Worm (Caenorhabditis elegans) whole organism, L4 larva: ENCODE measurements around the gene dph-1.
"Not testable (repeated sequence)": the region's sequence is repeated elsewhere in the genome, so short reads cannot be mapped to it uniquely, and the experiment has no call there.

Experiments used
- F26F4.8 ChIP-seq: fragments of 200-800 bp; sonication (Bioruptor generic); conservative IDR thresholded peaks from 2 replicates; pipeline ENCODE4 v1.3.6; 2022; ENCODE audit warnings: missing genetic modification characterization, missing compliant biosample characterization
- F49E8.2 ChIP-seq: sonication (generic microtip); optimal IDR thresholded peaks from 2 replicates; lab custom pipeline; 2016; ENCODE audit warnings: missing compliant biosample characterization, mild to moderate bottlenecking, missing genetic modification characterization, borderline replicate concordance
- T20F7.1 ChIP-seq: fragments of 200-800 bp; sonication (Bioruptor generic); optimal IDR thresholded peaks from 2 replicates; lab custom pipeline; 2018; ENCODE audit warnings: mild to moderate bottlenecking, missing genetic modification characterization, missing compliant biosample characterization
- T26A8.4 ChIP-seq: fragments of 200-800 bp; sonication (Bioruptor generic); IDR thresholded peaks from 2 replicates; pipeline ENCODE4 v1.3.6; 2022; ENCODE audit warnings: missing genetic modification characterization, missing compliant biosample characterization
- Y48G9A.11 ChIP-seq: fragments of 200-800 bp; sonication (Bioruptor generic); IDR thresholded peaks from 2 replicates; pipeline ENCODE4 v1.3.6; 2022; ENCODE audit warnings: missing genetic modification reagents, missing genetic modification characterization, missing compliant biosample characterization
- Y75B8A.6 ChIP-seq: fragments of 200-800 bp; sonication (Bioruptor generic); IDR thresholded peaks from 2 replicates; pipeline ENCODE4 v1.3.6; 2022; ENCODE audit warnings: missing genetic modification reagents, missing genetic modification characterization, missing compliant biosample characterization
- aha-1 ChIP-seq: fragments of 150-350 bp; peaks from one replicate; lab custom pipeline; 2014; ENCODE audit warnings: missing biosample characterization, missing genetic modification characterization
- arid-1 ChIP-seq: fragments of 200-800 bp; sonication (Bioruptor generic); conservative IDR thresholded peaks from 2 replicates; pipeline ENCODE4 v1.3.6; 2022; ENCODE audit warnings: missing genetic modification reagents, missing genetic modification characterization, missing compliant biosample characterization
- ceh-44 ChIP-seq: fragments of 200-800 bp; sonication (Bioruptor generic); IDR thresholded peaks from 2 replicates; pipeline ENCODE4 v1.3.6; 2022; ENCODE audit warnings: missing genetic modification reagents, missing genetic modification characterization, missing compliant biosample characterization
- ctbp-1 ChIP-seq: fragments of 200-800 bp; sonication (Bioruptor generic); IDR thresholded peaks from 2 replicates; pipeline ENCODE4 v1.3.6; 2022; ENCODE audit warnings: missing genetic modification reagents, missing genetic modification characterization, missing compliant biosample characterization
- daf-8 ChIP-seq: fragments of 200-800 bp; sonication (Bioruptor generic); IDR thresholded peaks from 2 replicates; pipeline ENCODE4 v1.3.6; 2022; ENCODE audit warnings: missing genetic modification characterization, missing compliant biosample characterization
- dmd-6 ChIP-seq: fragments of 200-800 bp; sonication (Bioruptor generic); IDR thresholded peaks from 2 replicates; pipeline ENCODE4 v1.3.6; 2022; ENCODE audit warnings: missing genetic modification reagents, missing genetic modification characterization, missing compliant biosample characterization
- dmd-9 ChIP-seq: fragments of 200-800 bp; sonication (Bioruptor generic); IDR thresholded peaks from 2 replicates; pipeline ENCODE4 v1.3.6; 2022; ENCODE audit warnings: missing genetic modification reagents, missing genetic modification characterization, missing compliant biosample characterization
- duxl-1 ChIP-seq: sonication (generic microtip); optimal IDR thresholded peaks from 2 replicates; lab custom pipeline; 2016; ENCODE audit warnings: mild to moderate bottlenecking, missing genetic modification characterization, moderate library complexity, missing compliant biosample characterization; ENCODE audit not compliant: poor library complexity
- hmg-1.1 ChIP-seq: fragments of 200-800 bp; sonication (Bioruptor generic); IDR thresholded peaks from 2 replicates; pipeline ENCODE4 v1.3.6; 2022; ENCODE audit warnings: missing genetic modification reagents, missing genetic modification characterization, missing compliant biosample characterization
- lin-1 ChIP-seq: fragments of 200-800 bp; sonication (Bioruptor generic); IDR thresholded peaks from 2 replicates; pipeline ENCODE4 v1.3.6; 2022; ENCODE audit warnings: missing genetic modification reagents, missing genetic modification characterization, missing compliant biosample characterization
- lin-29 ChIP-seq: fragments of 200-800 bp; sonication (Bioruptor generic); IDR thresholded peaks from 2 replicates; pipeline ENCODE4 v1.3.6; 2022; ENCODE audit warnings: missing genetic modification reagents, missing genetic modification characterization, missing compliant biosample characterization
- lin-38 ChIP-seq: fragments of 200-800 bp; sonication (Bioruptor generic); IDR thresholded peaks from 2 replicates; pipeline ENCODE4 v1.3.6; 2022; ENCODE audit warnings: missing genetic modification reagents, missing genetic modification characterization, missing compliant biosample characterization
- lsy-2 ChIP-seq, 2 experiments: fragments of 150-350 bp in 1 of 2; sonication (generic microtip) in 1 of 2; optimal IDR thresholded peaks; 2 replicates each; lab custom pipeline; 2014 to 2017; ENCODE audit warnings: missing biosample characterization in 2 of 2, missing genetic modification characterization in 2 of 2
- mdl-1 ChIP-seq, 2 experiments: fragments of 150-350 bp in 1 of 2; sonication (generic microtip) in 1 of 2; optimal IDR thresholded peaks; 2 replicates each; lab custom pipeline; 2014 to 2017; ENCODE audit warnings: missing biosample characterization in 2 of 2, missing genetic modification characterization in 2 of 2
- mdt-29 ChIP-seq: fragments of 200-800 bp; sonication (Bioruptor generic); IDR thresholded peaks from 2 replicates; pipeline ENCODE4 v1.3.6; 2022; ENCODE audit warnings: missing genetic modification reagents, missing genetic modification characterization, missing compliant biosample characterization
- mxl-2 ChIP-seq: fragments of 200-800 bp; sonication (Bioruptor generic); conservative IDR thresholded peaks from 2 replicates; pipeline ENCODE4 v1.3.6; 2022; ENCODE audit warnings: missing genetic modification reagents, missing genetic modification characterization, missing compliant biosample characterization
- nhr-10 ChIP-seq: fragments of 150-350 bp; optimal IDR thresholded peaks from 2 replicates; lab custom pipeline; 2014; ENCODE audit warnings: missing biosample characterization, missing genetic modification characterization
- nhr-111 ChIP-seq: fragments of 200-800 bp; sonication (Bioruptor generic); optimal IDR thresholded peaks from 2 replicates; lab custom pipeline; 2018; ENCODE audit warnings: mild to moderate bottlenecking, missing genetic modification characterization, missing compliant biosample characterization
- nhr-25 ChIP-seq: sonication (generic microtip); optimal IDR thresholded peaks from 2 replicates; lab custom pipeline; 2017; ENCODE audit warnings: missing genetic modification characterization, mild to moderate bottlenecking, missing compliant biosample characterization, antibody characterized with exemption, moderate library complexity, borderline replicate concordance; ENCODE audit not compliant: insufficient read depth
- nhr-42 ChIP-seq: fragments of 200-800 bp; sonication (Bioruptor generic); IDR thresholded peaks from 2 replicates; pipeline ENCODE4 v1.3.6; 2022; ENCODE audit warnings: missing genetic modification characterization, missing compliant biosample characterization
- pha-4 ChIP-seq, 2 experiments: fragments of 150-350 bp in 1 of 2; fragments of 200-800 bp in 1 of 2; sonication (Bioruptor generic) in 1 of 2; IDR thresholded peaks in 1 of 2; optimal IDR thresholded peaks in 1 of 2; 2 replicates each; pipeline versions ENCODE4 v1.3.6 to Lab custom; 2014 to 2022; ENCODE audit warnings: missing genetic modification characterization in 2 of 2, missing genetic modification reagents in 2 of 2, missing biosample characterization in 1 of 2, missing compliant biosample characterization in 1 of 2
- php-3 ChIP-seq: fragments of 200-800 bp; sonication (Bioruptor generic); IDR thresholded peaks from 2 replicates; pipeline ENCODE4 v1.3.6; 2022; ENCODE audit warnings: missing genetic modification reagents, missing genetic modification characterization, missing compliant biosample characterization
- rbr-2 ChIP-seq: sonication (generic microtip); optimal IDR thresholded peaks from 2 replicates; lab custom pipeline; 2016; ENCODE audit warnings: missing genotype, missing genetic modification characterization, missing compliant biosample characterization
- set-16 ChIP-seq: fragments of 200-800 bp; sonication (Bioruptor generic); IDR thresholded peaks from 2 replicates; pipeline ENCODE4 v1.3.6; 2022; ENCODE audit warnings: missing genetic modification reagents, missing genetic modification characterization, missing compliant biosample characterization
- snpc-1.2 ChIP-seq: fragments of 200-800 bp; sonication (Bioruptor generic); IDR thresholded peaks from 2 replicates; pipeline ENCODE4 v1.3.6; 2022; ENCODE audit warnings: missing genetic modification reagents, missing genetic modification characterization, missing compliant biosample characterization
- snpc-4 ChIP-seq: fragments of 150-350 bp; optimal IDR thresholded peaks from 2 replicates; lab custom pipeline; 2014; ENCODE audit warnings: missing biosample characterization, missing genetic modification characterization
- tag-97 ChIP-seq: fragments of 200-800 bp; sonication (Bioruptor generic); IDR thresholded peaks from 2 replicates; pipeline ENCODE4 v1.3.6; 2022; ENCODE audit warnings: missing genetic modification characterization, missing compliant biosample characterization
- tra-1 ChIP-seq: fragments of 200-800 bp; sonication (Bioruptor generic); IDR thresholded peaks from 2 replicates; pipeline ENCODE4 v1.3.6; 2022; ENCODE audit warnings: missing genetic modification reagents, missing genetic modification characterization, missing compliant biosample characterization
- vab-7 ChIP-seq: fragments of 200-800 bp; sonication (Bioruptor generic); IDR thresholded peaks from 2 replicates; pipeline ENCODE4 v1.3.6; 2022; ENCODE audit warnings: missing genetic modification reagents, missing genetic modification characterization, missing compliant biosample characterization
- zfp-3 ChIP-seq: fragments of 200-800 bp; sonication (Bioruptor generic); conservative IDR thresholded peaks from 2 replicates; pipeline ENCODE4 v1.3.6; 2022; ENCODE audit warnings: missing genetic modification reagents, missing genetic modification characterization, missing compliant biosample characterization
- zip-2 ChIP-seq: fragments of 150-350 bp; optimal IDR thresholded peaks from 2 replicates; lab custom pipeline; 2014; ENCODE audit warnings: missing biosample characterization, missing genetic modification characterization
- ztf-7 ChIP-seq: fragments of 150-350 bp; optimal IDR thresholded peaks from 2 replicates; lab custom pipeline; 2014; ENCODE audit warnings: missing biosample characterization, missing genetic modification characterization

The dph-1 gene

ce11 chrIII:3695398-3695797, 11.3 kb upstream of the dph-1 start:
- peak; percentile 73 for TF ChIP-seq tra-1 (GFP tag; lab: Robert Waterston, UW)
- TF ChIP-seq zfp-3 (GFP tag; lab: Robert Waterston, UW) = peak; percentile 64; the same call in 1 of the 2 replicates
- peak; percentile 69; the same call in 1 of the 2 replicates for TF ChIP-seq lin-29 (GFP tag; lab: Robert Waterston, UW)
- peak; percentile 65; the same call in 1 of the 2 replicates for TF ChIP-seq mxl-2 (GFP tag; lab: Robert Waterston, UW)
- TF ChIP-seq nhr-42 (GFP tag; lab: Robert Waterston, UW) = peak; percentile 70; the same call in 1 of the 2 replicates
- TF ChIP-seq mdt-29 (GFP tag; lab: Robert Waterston, UW) = 0 out of 2 replicates have a peak, but pooled peaks have one; percentile 46
- peak; percentile 88 for TF ChIP-seq hmg-1.1 (GFP tag; lab: Robert Waterston, UW)
- TF ChIP-seq php-3 (GFP tag; lab: Robert Waterston, UW) = 0 out of 2 replicates have a peak, but pooled peaks have one; percentile 63
- 0 out of 2 replicates have a peak, but pooled peaks have one; percentile 39 for TF ChIP-seq pha-4 (GFP tag; IDR thresholded peaks at IDR 0.05; lab: Robert Waterston, UW)
- TF ChIP-seq pha-4 (tag; optimal IDR thresholded peaks at IDR 0.05; lab: Kevin White, UChicago) = not testable (repeated sequence)
- TF ChIP-seq lin-1 = peak; percentile 44; the same call in 1 of the 2 replicates
- peak; percentile 88 for TF ChIP-seq lin-38
- TF ChIP-seq dmd-9 (GFP tag; lab: Robert Waterston, UW) = 0 out of 2 replicates have a peak, but pooled peaks have one; percentile 65
- 0 out of 2 replicates have a peak, but pooled peaks have one; percentile 17 for TF ChIP-seq ceh-44
- TF ChIP-seq set-16 = peak; percentile 71
- TF ChIP-seq dmd-6 (GFP tag; lab: Robert Waterston, UW) = peak; percentile 62
- peak; percentile 23; the same call in 1 of the 2 replicates for TF ChIP-seq snpc-1.2 (GFP tag; lab: Robert Waterston, UW)
- peak; percentile 20 for TF ChIP-seq rbr-2
- peak; percentile 66; the same call in 1 of the 2 replicates for TF ChIP-seq ctbp-1 (GFP tag; lab: Robert Waterston, UW)
- TF ChIP-seq Y48G9A.11 (GFP tag; lab: Robert Waterston, UW) = 0 out of 2 replicates have a peak, but pooled peaks have one; percentile 25

ce11 chrIII:3697181-3697580, 9.5 kb upstream of the dph-1 start:
- peak; percentile 47 for TF ChIP-seq hmg-1.1 (GFP tag; lab: Robert Waterston, UW)
- TF ChIP-seq lin-38 = peak; percentile 65

- TF ChIP-seq aha-1 (tag; lab: Kevin White, UChicago) (peak; percentile 97), daf-8 (GFP tag; lab: Robert Waterston, UW) (no peak)
Observed at ce11 chrIII:3698366-3698765, 8.3 kb upstream of the dph-1 start.

- TF ChIP-seq lin-38 (peak; percentile 46), Y75B8A.6 (GFP tag; lab: Robert Waterston, UW) (0 out of 2 replicates have a peak, but pooled peaks have one; percentile 22), ctbp-1 (GFP tag; lab: Robert Waterston, UW) (no peak), arid-1 (GFP tag; lab: Robert Waterston, UW) (0 out of 2 replicates have a peak, but pooled peaks have one; percentile 10), T26A8.4 (GFP tag; lab: Robert Waterston, UW) (peak; percentile 66), duxl-1 (tag; lab: Kevin White, UChicago) (peak; percentile 70)
- TF ChIP-seq, all 104 proteins: peak for 5
Observed at ce11 chrIII:3699275-3699674, 7.4 kb upstream of the dph-1 start, which contains the start of gene cyn-9. Gene cyn-9 (minus strand): TSS chrIII:3699640.

ce11 chrIII:3701411-3702310, 5.0 kb upstream of the dph-1 start, which contains the start of the genes pdi-1 and C14B1.2:
Gene pdi-1 (minus strand): TSS chrIII:3701461.
Gene C14B1.2 (plus strand): TSS chrIII:3702260.
- TF ChIP-seq ztf-7 (tag; lab: Kevin White, UChicago) (no peak), lsy-2 (tag; optimal IDR thresholded peaks at IDR 0.05; lab: Kevin White, UChicago) (peak in 1 of 2 experiments; percentile 71), nhr-111 (GFP tag; lab: Kevin White, UChicago) (no peak), dmd-9 (GFP tag; lab: Robert Waterston, UW) (no peak), hmg-1.1 (GFP tag; lab: Robert Waterston, UW) (peak; percentile 66; the same call in 1 of the 2 replicates), rbr-2 (peak; percentile 34), F49E8.2 (no peak), T20F7.1 (peak; percentile 66), zip-2 (tag; lab: Kevin White, UChicago) (no peak), mdl-1 (tag; optimal IDR thresholded peaks at IDR 0.05; lab: Kevin White, UChicago) (peak; percentile 75 to 89), vab-7 (GFP tag; lab: Robert Waterston, UW) (no peak), F26F4.8 (GFP tag; lab: Robert Waterston, UW) (no peak), nhr-10 (no peak), nhr-25 (peak; percentile 83), tag-97 (GFP tag; lab: Robert Waterston, UW) (no peak), snpc-4 (tag; lab: Kevin White, UChicago) (no peak)
